Worm (Caenorhabditis elegans) whole organism, young adult: ENCODE data around the gene nas-17.

Experiments used
- F10E7.11 ChIP-seq: sonication (generic microtip); optimal IDR thresholded peaks from 2 replicates; lab custom pipeline; 2017; ENCODE audit warnings: mild to moderate bottlenecking, missing genetic modification characterization, moderate library complexity, missing compliant biosample characterization
- F57A8.1 ChIP-seq: fragments of 200-800 bp; sonication (Bioruptor generic); optimal IDR thresholded peaks from 2 replicates; lab custom pipeline; 2018; ENCODE audit warnings: mild to moderate bottlenecking, missing genetic modification characterization, moderate library complexity, missing compliant biosample characterization
- F57C9.4 ChIP-seq: sonication (generic microtip); optimal IDR thresholded peaks from 2 replicates; lab custom pipeline; 2017; ENCODE audit warnings: mild to moderate bottlenecking, missing genetic modification characterization, missing compliant biosample characterization
- T07F8.4 ChIP-seq: sonication (generic microtip); optimal IDR thresholded peaks from 2 replicates; lab custom pipeline; 2016; ENCODE audit warnings: mild to moderate bottlenecking, missing genetic modification characterization, moderate library complexity, missing compliant biosample characterization
- T26A5.8 ChIP-seq: sonication (generic microtip); optimal IDR thresholded peaks from 2 replicates; lab custom pipeline; 2016; ENCODE audit warnings: missing genetic modification characterization, missing compliant biosample characterization
- Y53F4B.3 ChIP-seq: fragments of 200-800 bp; sonication (Bioruptor generic); IDR thresholded peaks from 2 replicates; pipeline ENCODE4 v1.3.6; 2022; ENCODE audit warnings: missing genetic modification reagents, missing genetic modification characterization, missing compliant biosample characterization
- ZK185.1 ChIP-seq: sonication (generic microtip); optimal IDR thresholded peaks from 2 replicates; lab custom pipeline; 2016; ENCODE audit warnings: mild to moderate bottlenecking, missing genetic modification characterization, missing compliant biosample characterization; ENCODE audit not compliant: poor library complexity, severe bottlenecking
- akir-1 ChIP-seq: fragments of 200-800 bp; sonication (Bioruptor generic); optimal IDR thresholded peaks from 2 replicates; lab custom pipeline; 2018; ENCODE audit warnings: mild to moderate bottlenecking, missing genetic modification characterization, moderate library complexity, missing compliant biosample characterization
- atf-7 ChIP-seq: sonication (generic microtip); optimal IDR thresholded peaks from 2 replicates; lab custom pipeline; 2017; ENCODE audit warnings: mild to moderate bottlenecking, missing genetic modification characterization, missing compliant biosample characterization
- athp-1 ChIP-seq: sonication (generic microtip); optimal IDR thresholded peaks from 2 replicates; lab custom pipeline; 2017; ENCODE audit warnings: mild to moderate bottlenecking, missing genetic modification characterization, missing compliant biosample characterization
- attf-3 ChIP-seq: fragments of 200-800 bp; sonication (Bioruptor generic); conservative IDR thresholded peaks from 2 replicates; pipeline ENCODE4 v1.3.6; 2022; ENCODE audit warnings: missing genetic modification reagents, missing genetic modification characterization, missing compliant biosample characterization
- attf-6 ChIP-seq: fragments of 200-800 bp; sonication (Bioruptor generic); IDR thresholded peaks from 2 replicates; pipeline ENCODE4 v1.3.6; 2022; ENCODE audit warnings: missing genetic modification reagents, missing genetic modification characterization, missing compliant biosample characterization
- bed-1 ChIP-seq: fragments of 200-800 bp; sonication (Bioruptor generic); IDR thresholded peaks from 2 replicates; pipeline ENCODE4 v1.3.6; 2022; ENCODE audit warnings: missing genetic modification reagents, missing genetic modification characterization, missing compliant biosample characterization
- cebp-1 ChIP-seq, 2 experiments: fragments of 200-800 bp in 1 of 2; sonication (Bioruptor generic) in 1 of 2; sonication (generic microtip) in 1 of 2; IDR thresholded peaks in 1 of 2; optimal IDR thresholded peaks in 1 of 2; 2 replicates each; pipeline versions ENCODE4 v1.3.6 to Lab custom; 2017 to 2022; ENCODE audit warnings: missing compliant biosample characterization in 2 of 2, missing genetic modification characterization in 2 of 2, mild to moderate bottlenecking in 1 of 2, missing genetic modification reagents in 1 of 2, moderate library complexity in 1 of 2
- cebp-2 ChIP-seq: fragments of 200-800 bp; sonication (Bioruptor generic); IDR thresholded peaks from 2 replicates; pipeline ENCODE4 v1.3.6; 2022; ENCODE audit warnings: missing genetic modification characterization, missing compliant biosample characterization
- ceh-100 ChIP-seq: fragments of 200-800 bp; sonication (Bioruptor generic); IDR thresholded peaks from 2 replicates; pipeline ENCODE4 v1.3.6; 2022; ENCODE audit warnings: missing genetic modification reagents, missing genetic modification characterization, missing compliant biosample characterization
- ceh-40 ChIP-seq: fragments of 200-800 bp; sonication (Bioruptor generic); IDR thresholded peaks from 2 replicates; pipeline ENCODE4 v1.3.6; 2022; ENCODE audit warnings: missing genetic modification characterization, missing compliant biosample characterization
- egl-18 ChIP-seq: fragments of 200-800 bp; sonication (Bioruptor generic); IDR thresholded peaks from 2 replicates; pipeline ENCODE4 v1.3.6; 2022; ENCODE audit warnings: missing genetic modification reagents, missing genetic modification characterization, missing compliant biosample characterization
- egl-44 ChIP-seq: fragments of 200-800 bp; sonication (Bioruptor generic); IDR thresholded peaks from 2 replicates; pipeline ENCODE4 v1.3.6; 2022; ENCODE audit warnings: missing genetic modification reagents, missing genetic modification characterization, missing compliant biosample characterization
- egrh-3 ChIP-seq: fragments of 200-800 bp; sonication (Bioruptor generic); IDR thresholded peaks from 2 replicates; pipeline ENCODE4 v1.3.6; 2022; ENCODE audit warnings: missing genetic modification reagents, missing genetic modification characterization, missing compliant biosample characterization
- ekl-4 ChIP-seq: fragments of 200-800 bp; sonication (Bioruptor generic); IDR thresholded peaks from 2 replicates; pipeline ENCODE4 v1.3.6; 2022; ENCODE audit warnings: missing genetic modification reagents, missing genetic modification characterization, missing compliant biosample characterization
- fkh-3 ChIP-seq: sonication (generic microtip); optimal IDR thresholded peaks from 2 replicates; lab custom pipeline; 2016; ENCODE audit warnings: mild to moderate bottlenecking, missing genetic modification characterization, missing compliant biosample characterization
- hrde-1 ChIP-seq: sonication (generic microtip); optimal IDR thresholded peaks from 2 replicates; lab custom pipeline; 2016; ENCODE audit warnings: missing genetic modification characterization, mild to moderate bottlenecking, missing compliant biosample characterization, moderate library complexity, missing genotype, missing genetic modification reagents, borderline replicate concordance
- lin-35 ChIP-seq, 3 experiments: fragments of 150-350 bp in 2 of 3; sonication (generic microtip) in 1 of 3; optimal IDR thresholded peaks; 2 replicates each; lab custom pipeline; 2014 to 2018; ENCODE audit warnings: missing biosample characterization in 3 of 3, missing genetic modification characterization in 3 of 3, missing genetic modification reagents in 3 of 3
- mcd-1 ChIP-seq: fragments of 200-800 bp; sonication (Bioruptor generic); IDR thresholded peaks from 2 replicates; pipeline ENCODE4 v1.3.6; 2022; ENCODE audit warnings: missing genetic modification reagents, missing genetic modification characterization, missing compliant biosample characterization
- mes-4 ChIP-seq: sonication (generic microtip); optimal IDR thresholded peaks from 2 replicates; lab custom pipeline; 2016; ENCODE audit warnings: missing genotype, missing genetic modification characterization, missing compliant biosample characterization
- nfya-1 ChIP-seq: sonication (generic microtip); optimal IDR thresholded peaks from 2 replicates; lab custom pipeline; 2017; ENCODE audit warnings: antibody characterized with exemption, missing compliant biosample characterization, missing genetic modification characterization, borderline replicate concordance; ENCODE audit not compliant: insufficient read depth
- nhr-179 ChIP-seq: sonication (generic microtip); optimal IDR thresholded peaks from 2 replicates; lab custom pipeline; 2016; ENCODE audit warnings: mild to moderate bottlenecking, missing genetic modification characterization, missing compliant biosample characterization
- nhr-27 ChIP-seq: fragments of 200-800 bp; sonication (Bioruptor generic); optimal IDR thresholded peaks from 2 replicates; lab custom pipeline; 2018; ENCODE audit warnings: mild to moderate bottlenecking, missing genetic modification characterization, moderate library complexity, missing compliant biosample characterization
- nhr-90 ChIP-seq: sonication (generic microtip); optimal IDR thresholded peaks from 2 replicates; lab custom pipeline; 2016; ENCODE audit warnings: missing genotype, mild to moderate bottlenecking, missing genetic modification characterization, missing compliant biosample characterization
- pbrm-1 ChIP-seq: fragments of 200-800 bp; sonication (Bioruptor generic); IDR thresholded peaks from 2 replicates; pipeline ENCODE4 v1.3.6; 2022; ENCODE audit warnings: missing genetic modification reagents, missing genetic modification characterization, missing compliant biosample characterization
- rcor-1 ChIP-seq: fragments of 200-800 bp; sonication (Bioruptor generic); IDR thresholded peaks from 2 replicates; pipeline ENCODE4 v1.3.6; 2022; ENCODE audit warnings: missing genetic modification reagents, missing genetic modification characterization, missing compliant biosample characterization
- rec-8 ChIP-seq, 2 experiments: sonication (generic microtip); optimal IDR thresholded peaks; 2 replicates each; lab custom pipeline; 2016; ENCODE audit warnings: mild to moderate bottlenecking in 2 of 2, missing genetic modification characterization in 2 of 2, missing genetic modification reagents in 2 of 2, missing genotype in 2 of 2, missing biosample characterization in 1 of 2, missing compliant biosample characterization in 1 of 2, moderate library complexity in 1 of 2
- sdz-38 ChIP-seq: sonication (generic microtip); optimal IDR thresholded peaks from 2 replicates; lab custom pipeline; 2016; ENCODE audit warnings: missing genotype, missing genetic modification characterization, missing compliant biosample characterization
- sea-2 ChIP-seq: fragments of 200-800 bp; sonication (Bioruptor generic); IDR thresholded peaks from 2 replicates; pipeline ENCODE4 v1.3.6; 2022; ENCODE audit warnings: missing genetic modification characterization, missing compliant biosample characterization
- somi-1 ChIP-seq: fragments of 200-800 bp; sonication (Bioruptor generic); optimal IDR thresholded peaks from 2 replicates; lab custom pipeline; 2018; ENCODE audit warnings: mild to moderate bottlenecking, missing genetic modification characterization, missing compliant biosample characterization
- tbx-9 ChIP-seq: sonication (generic microtip); optimal IDR thresholded peaks from 2 replicates; lab custom pipeline; 2016; ENCODE audit warnings: borderline replicate concordance, missing genetic modification characterization, inconsistent platforms, missing compliant biosample characterization
- xnd-1 ChIP-seq: sonication (generic microtip); optimal IDR thresholded peaks from 2 replicates; lab custom pipeline; 2016; ENCODE audit warnings: missing genotype, missing genetic modification reagents, missing genetic modification characterization, missing compliant biosample characterization
- ztf-22 ChIP-seq: fragments of 200-800 bp; sonication (Bioruptor generic); optimal IDR thresholded peaks from 2 replicates; lab custom pipeline; 2018; ENCODE audit warnings: mild to moderate bottlenecking, missing genetic modification characterization, moderate library complexity, missing compliant biosample characterization
- ztf-25 ChIP-seq: fragments of 200-800 bp; sonication (Bioruptor generic); IDR thresholded peaks from 2 replicates; pipeline ENCODE4 v1.3.6; 2022; ENCODE audit warnings: missing genetic modification reagents, missing genetic modification characterization, missing compliant biosample characterization
- ztf-28 ChIP-seq: fragments of 200-800 bp; sonication (Bioruptor generic); IDR thresholded peaks from 2 replicates; pipeline ENCODE4 v1.3.6; 2022; ENCODE audit warnings: missing genetic modification reagents, missing genetic modification characterization, missing compliant biosample characterization

Gene nas-17

DNA sequence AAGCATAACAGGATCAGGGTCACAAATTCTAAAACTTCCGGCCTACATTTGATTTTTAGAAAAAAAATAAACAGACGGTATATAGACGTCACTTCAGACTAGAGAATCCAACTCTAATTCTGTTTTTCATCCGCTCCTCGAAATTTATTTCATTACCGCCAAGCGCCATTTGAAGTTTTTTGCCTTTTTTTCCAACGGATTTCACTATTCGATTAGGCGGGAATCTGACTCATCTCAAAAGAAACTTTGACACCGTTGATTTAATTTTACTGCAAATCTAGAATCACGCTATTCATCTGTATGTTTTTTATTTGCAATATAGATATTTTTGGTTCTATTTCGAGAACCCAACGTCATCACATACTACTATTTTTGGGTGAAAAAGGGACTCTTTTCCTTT is 32.1 kb downstream of the nas-17 start:
- no peak for TF ChIP-seq attf-3 (GFP tag; lab: Robert Waterston, UW)
- TF ChIP-seq pbrm-1 (GFP tag; lab: Robert Waterston, UW): no peak
- TF ChIP-seq ztf-28 (GFP tag; lab: Robert Waterston, UW): no peak
- no peak for TF ChIP-seq akir-1 (GFP tag; lab: Kevin White, UChicago)
- no peak for TF ChIP-seq xnd-1 (tag; lab: Kevin White, UChicago)

DNA sequence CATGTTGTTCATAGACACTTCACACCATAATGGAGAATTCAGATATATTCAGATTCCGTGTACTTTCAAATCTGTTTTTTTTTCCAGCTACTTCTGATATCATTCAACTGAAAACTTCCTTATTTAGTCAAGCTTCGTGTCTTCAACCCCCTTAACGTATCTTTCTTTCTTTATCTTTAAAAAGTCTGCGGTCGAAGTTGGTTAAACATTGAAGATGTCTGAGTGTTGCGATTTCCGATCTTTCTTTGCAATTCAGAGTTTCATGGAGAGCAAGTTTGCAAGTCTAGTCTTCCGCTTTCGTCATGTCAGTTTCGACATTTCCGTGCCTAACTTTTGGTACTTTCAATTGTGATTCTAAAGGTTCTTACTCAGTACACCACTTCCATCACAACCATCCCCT is 36.5 kb downstream of the nas-17 start:
- TF ChIP-seq bed-1 (GFP tag; lab: Robert Waterston, UW) (no peak), Y53F4B.3 (GFP tag; lab: Robert Waterston, UW) (no peak), hrde-1 (tag; lab: Kevin White, UChicago) (no peak), sdz-38 (tag; lab: Kevin White, UChicago) (no peak), lin-35 (GFP tag; optimal IDR thresholded peaks at IDR 0.05; lab: Kevin White, UChicago) (no peak), ceh-40 (no peak), ztf-22 (no peak), F57C9.4 (tag; lab: Kevin White, UChicago) (no peak)

DNA sequence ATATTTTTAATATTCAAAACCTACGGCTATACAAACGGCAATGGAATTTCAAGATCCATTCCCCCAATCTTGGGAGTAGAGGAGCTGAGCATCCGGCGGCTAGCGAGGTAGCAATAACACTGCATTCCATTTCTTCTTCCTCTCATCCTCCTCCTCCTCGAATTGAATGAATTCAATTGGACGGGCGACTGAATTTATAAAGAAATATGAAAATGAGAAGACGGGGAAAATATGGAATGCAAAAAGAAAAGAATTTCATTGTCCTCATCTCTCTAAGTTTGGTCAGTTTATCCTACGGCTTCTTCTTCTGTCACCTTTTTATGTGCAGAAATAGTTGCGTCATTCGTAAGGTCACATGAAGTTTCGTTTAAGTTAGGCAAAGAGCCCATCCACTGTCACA is 37.7 kb downstream of the nas-17 start:
- TF ChIP-seq egrh-3 (GFP tag; lab: Robert Waterston, UW) (no peak), rcor-1 (GFP tag; lab: Robert Waterston, UW) (no peak), nhr-27 (no peak), rec-8 (tag; optimal IDR thresholded peaks at IDR 0.05; lab: Kevin White, UChicago) (no peak), attf-3 (GFP tag; lab: Robert Waterston, UW) (no peak), F57A8.1 (GFP tag; lab: Kevin White, UChicago) (no peak), T07F8.4 (tag; lab: Kevin White, UChicago) (no peak), ekl-4 (no peak), T26A5.8 (tag; lab: Kevin White, UChicago) (no peak), nhr-179 (tag; lab: Kevin White, UChicago) (no peak), athp-1 (tag; lab: Kevin White, UChicago) (no peak), sea-2 (GFP tag; lab: Robert Waterston, UW) (no peak), nfya-1 (tag; lab: Kevin White, UChicago) (no peak)

DNA sequence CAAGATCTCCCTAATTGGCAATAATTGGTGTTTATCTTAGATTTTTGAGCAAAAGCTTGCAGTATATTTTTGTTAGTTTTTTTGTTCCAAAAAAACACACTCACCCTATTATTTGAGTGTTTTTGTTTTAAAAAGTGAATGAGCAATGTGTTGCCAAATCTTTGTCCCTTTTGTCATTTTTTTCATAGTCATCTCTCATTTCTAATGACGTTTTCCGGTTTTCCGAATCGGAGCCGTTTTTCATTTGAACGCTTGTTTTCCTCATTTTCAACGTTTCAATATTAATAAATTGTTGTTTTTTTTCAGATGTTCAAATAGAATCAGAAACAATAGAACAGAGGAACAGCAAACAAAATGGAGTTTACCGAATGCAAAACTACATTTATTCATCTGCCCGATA is 39.7 kb downstream of the nas-17 start, which contains the start of gene dmsr-1:
dmsr-1 (plus strand) TSS at position 301 of the 400 bp plus-strand sequence.
- no peak for TF ChIP-seq cebp-1 (GFP tag; IDR thresholded peaks at IDR 0.05; lab: Robert Waterston, UW)
- no peak for TF ChIP-seq cebp-1 (tag; optimal IDR thresholded peaks at IDR 0.05; lab: Kevin White, UChicago)
- no peak for TF ChIP-seq tbx-9
- no peak for TF ChIP-seq hrde-1 (tag; lab: Kevin White, UChicago)
- no peak for TF ChIP-seq mes-4 (tag; lab: Kevin White, UChicago)
- no peak for TF ChIP-seq somi-1 (GFP tag; lab: Kevin White, UChicago)
- no peak for TF ChIP-seq sdz-38 (tag; lab: Kevin White, UChicago)
- no peak for TF ChIP-seq fkh-3 (tag; lab: Kevin White, UChicago)
- no peak for TF ChIP-seq attf-6 (GFP tag; lab: Robert Waterston, UW)
- TF ChIP-seq F57C9.4 (tag; lab: Kevin White, UChicago): no peak
- TF ChIP-seq, all 124 proteins: peak for 0

DNA sequence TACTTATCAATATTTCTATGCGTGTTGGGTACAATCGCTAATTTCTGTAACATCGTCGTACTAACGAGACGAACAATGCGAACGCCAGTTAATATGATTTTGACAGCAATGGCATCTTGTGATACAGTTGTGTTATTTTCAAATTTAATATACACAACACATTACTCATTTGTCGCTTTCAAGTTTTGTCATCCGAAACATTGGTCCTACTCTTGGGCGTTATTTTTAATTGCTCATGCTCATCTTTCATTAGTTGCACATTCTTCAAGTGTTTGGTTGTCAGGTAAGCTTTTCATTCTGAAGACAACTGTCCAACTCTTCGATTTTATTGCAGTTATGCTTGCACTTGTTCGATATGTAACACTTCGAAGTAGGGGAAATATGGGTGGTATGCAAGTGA is 40.5 kb downstream of the nas-17 start:
- TF ChIP-seq T26A5.8 (tag; lab: Kevin White, UChicago) (no peak), egl-44 (no peak), mes-4 (tag; lab: Kevin White, UChicago) (no peak), mcd-1 (no peak), egl-18 (GFP tag; lab: Robert Waterston, UW) (no peak), ZK185.1 (no peak), nhr-90 (tag; lab: Kevin White, UChicago) (no peak), rec-8 (tag; optimal IDR thresholded peaks at IDR 0.05; lab: Kevin White, UChicago) (no peak), F57C9.4 (tag; lab: Kevin White, UChicago) (no peak), ztf-25 (GFP tag; lab: Robert Waterston, UW) (no peak), atf-7 (tag; lab: Kevin White, UChicago) (no peak), F10E7.11 (tag; lab: Kevin White, UChicago) (no peak), cebp-2 (no peak), ceh-100 (GFP tag; lab: Robert Waterston, UW) (no peak), tbx-9 (no peak)
